Worm (Caenorhabditis elegans): Measurements from ENCODE around the gene arrd-2.

The arrd-2 gene

ce11 chrII:9403087-9403486 is 4.5 kb upstream of the arrd-2 start, which contains the start of gene Y51B9A.6:
Y51B9A.6 (minus strand) TSS chrII:9403187.
- TF ChIP-seq lin-32 (GFP tag; optimal IDR thresholded peaks at IDR 0.05): no peak
- TF ChIP-seq sem-2 (GFP tag; optimal IDR thresholded peaks at IDR 0.05): no peak
- TF ChIP-seq ceh-43 (GFP tag; optimal IDR thresholded peaks at IDR 0.05): no peak
- no peak for TF ChIP-seq lin-13 (tag; optimal IDR thresholded peaks at IDR 0.05)
- no peak for TF ChIP-seq mep-1 (tag; optimal IDR thresholded peaks at IDR 0.05)
- TF ChIP-seq unc-62 (GFP tag; optimal IDR thresholded peaks at IDR 0.05): no peak
- TF ChIP-seq ceh-39 (tag; optimal IDR thresholded peaks at IDR 0.05): no peak
- TF ChIP-seq nhr-28 (tag; optimal IDR thresholded peaks at IDR 0.05): no peak

- no peak for TF ChIP-seq pha-4 (tag; optimal IDR thresholded peaks at IDR 0.05)
- no peak for TF ChIP-seq M03D4.4 (tag; optimal IDR thresholded peaks at IDR 0.05)
- no peak for TF ChIP-seq ces-1 (GFP tag; optimal IDR thresholded peaks at IDR 0.05)
Measured at ce11 chrII:9403846-9404245, 3.7 kb upstream of the arrd-2 start, which contains the start of gene Y51B9A.5. Y51B9A.5 (plus strand) TSS chrII:9404146.

- TF ChIP-seq unc-120 (tag; optimal IDR thresholded peaks at IDR 0.05; ENCODE audit: poor library complexity, severe bottlenecking): no peak
- TF ChIP-seq pha-4 (tag; optimal IDR thresholded peaks at IDR 0.05): no peak
- TF ChIP-seq nhr-28 (tag; optimal IDR thresholded peaks at IDR 0.05): no peak
- TF ChIP-seq M03D4.4 (tag; optimal IDR thresholded peaks at IDR 0.05): no peak
- TF ChIP-seq mab-5 (tag; optimal IDR thresholded peaks at IDR 0.05): no peak
- TF ChIP-seq elt-3 (tag; optimal IDR thresholded peaks at IDR 0.05): no peak
- TF ChIP-seq ceh-39 (tag; optimal IDR thresholded peaks at IDR 0.05): no peak
- no peak for TF ChIP-seq nhr-12 (tag; optimal IDR thresholded peaks at IDR 0.05)
- no peak for TF ChIP-seq cnd-1 (tag; optimal IDR thresholded peaks at IDR 0.05)
- no peak for TF ChIP-seq bed-3 (GFP tag; optimal IDR thresholded peaks at IDR 0.05)
- TF ChIP-seq zip-8 (tag; optimal IDR thresholded peaks at IDR 0.05): no peak
- no peak for TF ChIP-seq nhr-76 (tag; optimal IDR thresholded peaks at IDR 0.05)
- TF ChIP-seq ceh-83 (GFP tag; optimal IDR thresholded peaks at IDR 0.05): no peak
- no peak for TF ChIP-seq unc-62 (GFP tag; optimal IDR thresholded peaks at IDR 0.05)
- no peak for TF ChIP-seq ham-2 (GFP tag; optimal IDR thresholded peaks at IDR 0.05)
- TF ChIP-seq lsy-2 (tag; optimal IDR thresholded peaks at IDR 0.05): no peak
- no peak for TF ChIP-seq hlh-1 (tag; optimal IDR thresholded peaks at IDR 0.05)
- no peak for TF ChIP-seq mep-1 (tag; optimal IDR thresholded peaks at IDR 0.05)
- TF ChIP-seq blmp-1 (tag; optimal IDR thresholded peaks at IDR 0.05): no peak
- no peak for TF ChIP-seq ceh-43 (GFP tag; optimal IDR thresholded peaks at IDR 0.05)
Measured at ce11 chrII:9407020-9407419, 549 bp upstream of the arrd-2 start, which contains the start of gene mpz-6. mpz-6 (minus strand) TSS chrII:9407120.

- TF ChIP-seq sem-2 (GFP tag; optimal IDR thresholded peaks at IDR 0.05): no peak
- TF ChIP-seq ceh-83 (GFP tag; optimal IDR thresholded peaks at IDR 0.05): no peak
- no peak for TF ChIP-seq ceh-43 (GFP tag; optimal IDR thresholded peaks at IDR 0.05)
- no peak for TF ChIP-seq drap-1 (GFP tag; optimal IDR thresholded peaks at IDR 0.05)
- TF ChIP-seq elt-1 (tag; optimal IDR thresholded peaks at IDR 0.05; ENCODE audit: borderline replicate concordance, insufficient read depth): no peak
- no peak for TF ChIP-seq ztf-11 (tag; optimal IDR thresholded peaks at IDR 0.05)
- TF ChIP-seq nhr-237 (tag; optimal IDR thresholded peaks at IDR 0.05): no peak
- TF ChIP-seq unc-120 (tag; optimal IDR thresholded peaks at IDR 0.05; ENCODE audit: poor library complexity, severe bottlenecking): no peak
- no peak for TF ChIP-seq lin-13 (tag; optimal IDR thresholded peaks at IDR 0.05)
- TF ChIP-seq tbx-8 (GFP tag; optimal IDR thresholded peaks at IDR 0.05): no peak
- TF ChIP-seq nhr-28 (tag; optimal IDR thresholded peaks at IDR 0.05): no peak
- no peak for TF ChIP-seq ces-1 (GFP tag; optimal IDR thresholded peaks at IDR 0.05)
- no peak for TF ChIP-seq ceh-39 (tag; optimal IDR thresholded peaks at IDR 0.05)
- TF ChIP-seq ham-2 (GFP tag; optimal IDR thresholded peaks at IDR 0.05): no peak
- TF ChIP-seq snpc-4 (tag; optimal IDR thresholded peaks at IDR 0.05): no peak
- no peak for TF ChIP-seq sptf-1 (tag; optimal IDR thresholded peaks at IDR 0.05)
- no peak for TF ChIP-seq unc-39 (tag; optimal IDR thresholded peaks at IDR 0.05)
- no peak for TF ChIP-seq blmp-1 (tag; optimal IDR thresholded peaks at IDR 0.05)
- TF ChIP-seq mls-2 (tag; optimal IDR thresholded peaks at IDR 0.05): no peak
Measured at ce11 chrII:9411497-9411896, 3.9 kb downstream of the arrd-2 start, which contains the start of gene M176.9. M176.9 (minus strand) TSS chrII:9411597.

Data from whole organism, mixed stage, embryonic.